Worm (Caenorhabditis elegans): ENCODE results near the gene fbxc-34.

DNA sequence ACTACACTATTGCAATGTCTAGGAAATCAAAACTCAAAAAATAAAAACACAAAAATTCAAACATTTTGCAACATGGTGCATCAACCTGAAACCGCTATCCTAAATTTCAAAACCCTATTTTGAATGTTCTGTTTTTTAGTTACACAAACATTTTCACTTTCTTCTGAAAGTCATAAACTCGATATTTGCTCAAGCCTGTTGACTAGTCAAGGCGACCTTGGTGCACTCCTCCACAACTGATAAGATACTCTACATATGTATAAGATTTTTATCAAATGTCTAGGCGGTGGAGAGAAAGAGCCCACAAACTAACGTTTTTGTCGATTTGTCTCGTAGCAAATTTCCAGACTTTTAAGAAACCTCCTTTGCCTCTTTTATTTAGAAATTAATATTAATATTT, 42.9 kb upstream of the fbxc-34 start, which contains the start of gene T07D3.4:
- TF ChIP-seq ceh-13 (GFP tag; optimal IDR thresholded peaks at IDR 0.05) = no peak
- TF ChIP-seq tbx-37 (GFP tag; conservative IDR thresholded peaks at IDR 0.05) = no peak
- no peak for TF ChIP-seq scrt-1 (GFP tag; IDR thresholded peaks at IDR 0.05)
- TF ChIP-seq ceh-36 (tag; optimal IDR thresholded peaks at IDR 0.05) = no peak
- no peak for TF ChIP-seq tbx-11 (GFP tag; IDR thresholded peaks at IDR 0.05)
- no peak for TF ChIP-seq aly-1 (tag; optimal IDR thresholded peaks at IDR 0.05)
- no peak for TF ChIP-seq hnd-1 (tag; optimal IDR thresholded peaks at IDR 0.05)
